Fruit fly (Drosophila melanogaster): Measurements from ENCODE around the gene CG42266.

Gene CG42266

dm6 chr2L:16325515-16326257, 14.5 kb downstream of the CG42266 start, which contains the start of gene cact (continued):
- TF ChIP-seq Asciz (GFP tag; optimal IDR thresholded peaks at IDR 0.05) (peak; percentile 84), ara (GFP tag; IDR thresholded peaks at IDR 0.05) (peak; percentile 79), CG8478 (optimal IDR thresholded peaks at IDR 0.05) (no peak), Hr78 (GFP tag; optimal IDR thresholded peaks at IDR 0.05) (peak in 1 of 2 experiments; percentile 59), CG15514 (GFP tag; optimal IDR thresholded peaks at IDR 0.05) (peak; percentile 93), luna (GFP tag; optimal IDR thresholded peaks at IDR 0.05) (peak; percentile 68), CG10431 (GFP tag; optimal IDR thresholded peaks at IDR 0.05) (peak; percentile 61), dan (GFP tag; IDR thresholded peaks at IDR 0.05) (no peak), jigr1 (GFP tag; IDR thresholded peaks at IDR 0.05) (no peak), CG30020 (tag; optimal IDR thresholded peaks at IDR 0.05) (peak; percentile 98), CG2116 (GFP tag; optimal IDR thresholded peaks at IDR 0.05) (peak; percentile 84), oc (tag; optimal IDR thresholded peaks at IDR 0.05) (peak; percentile 91), CG1792 (GFP tag; optimal IDR thresholded peaks at IDR 0.05) (peak; percentile 91), Dek (tag; optimal IDR thresholded peaks at IDR 0.05) (peak; percentile 92), sim (GFP tag; IDR thresholded peaks at IDR 0.05) (peak; percentile 76), usp (GFP tag; optimal IDR thresholded peaks at IDR 0.05) (no peak), CG16863 (GFP tag; optimal IDR thresholded peaks at IDR 0.05) (peak; percentile 89), Usf (GFP tag; optimal IDR thresholded peaks at IDR 0.05) (peak; percentile 80), CG9727 (GFP tag; optimal IDR thresholded peaks at IDR 0.05) (peak; percentile 95), sqz (GFP tag; optimal IDR thresholded peaks at IDR 0.05) (peak; percentile 59), CG32772 (GFP tag; IDR thresholded peaks at IDR 0.05) (peak; percentile 89), CG2712 (tag; optimal IDR thresholded peaks at IDR 0.05) (peak; percentile 95), Mad (GFP tag; optimal IDR thresholded peaks at IDR 0.05) (peak; percentile 94), ci (GFP tag; IDR thresholded peaks at IDR 0.05) (peak; percentile 89), esg (GFP tag; conservative IDR thresholded peaks at IDR 0.05) (peak; percentile 90), gsb-n (tag; optimal IDR thresholded peaks at IDR 0.05) (peak; percentile 92), croc (GFP tag; conservative IDR thresholded peaks at IDR 0.05) (peak; percentile 72), sc (optimal IDR thresholded peaks at IDR 0.05) (no peak), sc (GFP tag; optimal IDR thresholded peaks at IDR 0.05) (peak; percentile 85), toy (GFP tag; IDR thresholded peaks at IDR 0.05) (no peak), Fer3 (tag; optimal IDR thresholded peaks at IDR 0.05) (peak; percentile 93), vfl (GFP tag; optimal IDR thresholded peaks at IDR 0.05) (peak; percentile 93), CG12299 (tag; optimal IDR thresholded peaks at IDR 0.05) (peak; percentile 89), CG11696 (GFP tag; IDR thresholded peaks at IDR 0.05) (peak; percentile 73), CG11695 (GFP tag; IDR thresholded peaks at IDR 0.05) (peak; percentile 89), CG6254 (GFP tag; optimal IDR thresholded peaks at IDR 0.05) (peak; percentile 78), peb (GFP tag; IDR thresholded peaks at IDR 0.05) (peak; percentile 74), CG2889 (GFP tag; IDR thresholded peaks at IDR 0.05) (peak; percentile 68; the same call in 2 of the 3 replicates), Abd-B (GFP tag; optimal IDR thresholded peaks at IDR 0.05) (peak; percentile 91), CG3847 (GFP tag; IDR thresholded peaks at IDR 0.05) (peak; percentile 92), CG12155 (GFP tag; optimal IDR thresholded peaks at IDR 0.05) (peak; percentile 95), caup (GFP tag; optimal IDR thresholded peaks at IDR 0.05; ENCODE audit: severe bottlenecking) (peak; percentile 89), Elba2 (GFP tag; optimal IDR thresholded peaks at IDR 0.05) (peak; percentile 54), CG6765 (GFP tag; optimal IDR thresholded peaks at IDR 0.05) (peak; percentile 63), CG12071 (GFP tag; optimal IDR thresholded peaks at IDR 0.05) (peak; percentile 68), CG18011 (GFP tag; optimal IDR thresholded peaks at IDR 0.05) (peak; percentile 85), BtbVII (GFP tag; optimal IDR thresholded peaks at IDR 0.05) (peak; percentile 88), Hmx (GFP tag; optimal IDR thresholded peaks at IDR 0.05) (peak; percentile 88), CG7271 (tag; optimal IDR thresholded peaks at IDR 0.05) (peak; percentile 73), Deaf1 (tag; optimal IDR thresholded peaks at IDR 0.05) (peak; percentile 73)

Measured in whole organism, embryonic.